Fruit fly (Drosophila melanogaster): ENCODE results near the gene beat-VII.

- TF ChIP-seq CTCF (optimal IDR thresholded peaks at IDR 0.05) (no peak), CG8478 (optimal IDR thresholded peaks at IDR 0.05) (no peak)
These were observed 50.3 kb downstream of the beat-VII start, which contains the start of gene TwdlN for dm6 chr3R:26631334-26631919.
